Worm (Caenorhabditis elegans) whole organism, L4 larva: ENCODE measurements around the gene T08D10.5.

Source experiments
- D1046.2 ChIP-seq: fragments of 200-800 bp; sonication (Bioruptor generic); IDR thresholded peaks from 2 replicates; pipeline ENCODE4 v1.3.6; 2022; ENCODE audit warnings: missing genetic modification characterization, missing compliant biosample characterization
- F26F4.8 ChIP-seq: fragments of 200-800 bp; sonication (Bioruptor generic); conservative IDR thresholded peaks from 2 replicates; pipeline ENCODE4 v1.3.6; 2022; ENCODE audit warnings: missing genetic modification characterization, missing compliant biosample characterization
- F37D6.2 ChIP-seq: sonication (generic microtip); optimal IDR thresholded peaks from 2 replicates; lab custom pipeline; 2016; ENCODE audit warnings: mild to moderate bottlenecking, missing genetic modification characterization, missing compliant biosample characterization
- T20F7.1 ChIP-seq: fragments of 200-800 bp; sonication (Bioruptor generic); optimal IDR thresholded peaks from 2 replicates; lab custom pipeline; 2018; ENCODE audit warnings: mild to moderate bottlenecking, missing genetic modification characterization, missing compliant biosample characterization
- T26A8.4 ChIP-seq: fragments of 200-800 bp; sonication (Bioruptor generic); IDR thresholded peaks from 2 replicates; pipeline ENCODE4 v1.3.6; 2022; ENCODE audit warnings: missing genetic modification characterization, missing compliant biosample characterization
- ceh-28 ChIP-seq: fragments of 150-350 bp; optimal IDR thresholded peaks from 2 replicates; lab custom pipeline; 2014; ENCODE audit warnings: missing biosample characterization, missing genetic modification reagents, missing genetic modification characterization
- ctbp-1 ChIP-seq: fragments of 200-800 bp; sonication (Bioruptor generic); IDR thresholded peaks from 2 replicates; pipeline ENCODE4 v1.3.6; 2022; ENCODE audit warnings: missing genetic modification reagents, missing genetic modification characterization, missing compliant biosample characterization
- daf-16 ChIP-seq, 3 experiments: sonication (generic microtip); optimal IDR thresholded peaks; 2 replicates each; lab custom pipeline; 2016 to 2017; ENCODE audit warnings: missing genetic modification characterization in 3 of 3, missing genetic modification reagents in 3 of 3, mild to moderate bottlenecking in 2 of 3, missing compliant biosample characterization in 2 of 3, missing biosample characterization in 1 of 3, moderate library complexity in 1 of 3
- daf-8 ChIP-seq: fragments of 200-800 bp; sonication (Bioruptor generic); IDR thresholded peaks from 2 replicates; pipeline ENCODE4 v1.3.6; 2022; ENCODE audit warnings: missing genetic modification characterization, missing compliant biosample characterization
- dmd-6 ChIP-seq: fragments of 200-800 bp; sonication (Bioruptor generic); IDR thresholded peaks from 2 replicates; pipeline ENCODE4 v1.3.6; 2022; ENCODE audit warnings: missing genetic modification reagents, missing genetic modification characterization, missing compliant biosample characterization
- dmd-8 ChIP-seq: fragments of 200-800 bp; sonication (Bioruptor generic); IDR thresholded peaks from 2 replicates; pipeline ENCODE4 v1.3.6; 2022; ENCODE audit warnings: missing genetic modification characterization, missing compliant biosample characterization
- dmd-9 ChIP-seq: fragments of 200-800 bp; sonication (Bioruptor generic); IDR thresholded peaks from 2 replicates; pipeline ENCODE4 v1.3.6; 2022; ENCODE audit warnings: missing genetic modification reagents, missing genetic modification characterization, missing compliant biosample characterization
- dve-1 ChIP-seq: sonication (generic microtip); optimal IDR thresholded peaks from 2 replicates; lab custom pipeline; 2017; ENCODE audit warnings: antibody characterized with exemption, mild to moderate bottlenecking, missing genetic modification characterization, missing compliant biosample characterization; ENCODE audit not compliant: insufficient read depth
- egl-27 ChIP-seq: sonication (generic microtip); optimal IDR thresholded peaks from 3 replicates; lab custom pipeline; 2017; ENCODE audit warnings: missing biosample characterization, missing genetic modification reagents, missing genetic modification characterization
- egl-43 ChIP-seq: fragments of 200-800 bp; sonication (Bioruptor generic); IDR thresholded peaks from 2 replicates; pipeline ENCODE4 v1.3.6; 2022; ENCODE audit warnings: missing genetic modification reagents, missing genetic modification characterization, missing compliant biosample characterization
- hlh-30 ChIP-seq: sonication (generic microtip); optimal IDR thresholded peaks from 2 replicates; lab custom pipeline; 2017; ENCODE audit warnings: antibody characterized with exemption, mild to moderate bottlenecking, missing genetic modification characterization, missing compliant biosample characterization; ENCODE audit not compliant: insufficient read depth
- jun-1 ChIP-seq: fragments of 150-350 bp; optimal IDR thresholded peaks from 2 replicates; lab custom pipeline; 2014; ENCODE audit warnings: missing biosample characterization, missing genetic modification reagents, missing genetic modification characterization
- lim-7 ChIP-seq: fragments of 200-800 bp; sonication (Bioruptor generic); IDR thresholded peaks from 2 replicates; pipeline ENCODE4 v1.3.6; 2022; ENCODE audit warnings: missing genetic modification characterization, missing compliant biosample characterization
- lin-13 ChIP-seq: fragments of 150-350 bp; optimal IDR thresholded peaks from 2 replicates; lab custom pipeline; 2014; ENCODE audit warnings: missing biosample characterization, missing genetic modification reagents, missing genetic modification characterization
- lin-39 ChIP-seq: fragments of 150-350 bp; optimal IDR thresholded peaks from 2 replicates; lab custom pipeline; 2014; ENCODE audit warnings: missing biosample characterization, missing genetic modification reagents, missing genetic modification characterization
- lsy-2 ChIP-seq, 2 experiments: fragments of 150-350 bp in 1 of 2; sonication (generic microtip) in 1 of 2; optimal IDR thresholded peaks; 2 replicates each; lab custom pipeline; 2014 to 2017; ENCODE audit warnings: missing biosample characterization in 2 of 2, missing genetic modification characterization in 2 of 2
- mxl-3 ChIP-seq: fragments of 200-800 bp; sonication (Bioruptor generic); optimal IDR thresholded peaks from 2 replicates; lab custom pipeline; 2018; ENCODE audit warnings: mild to moderate bottlenecking, missing genetic modification characterization, missing compliant biosample characterization
- nhr-42 ChIP-seq: fragments of 200-800 bp; sonication (Bioruptor generic); IDR thresholded peaks from 2 replicates; pipeline ENCODE4 v1.3.6; 2022; ENCODE audit warnings: missing genetic modification characterization, missing compliant biosample characterization
- nhr-6 ChIP-seq: fragments of 150-350 bp; optimal IDR thresholded peaks from 2 replicates; lab custom pipeline; 2014; ENCODE audit warnings: missing biosample characterization, missing genetic modification characterization
- nhr-77 ChIP-seq: fragments of 150-350 bp; optimal IDR thresholded peaks from 2 replicates; lab custom pipeline; 2014; ENCODE audit warnings: missing biosample characterization, missing genetic modification characterization
- pqm-1 ChIP-seq: sonication (generic microtip); optimal IDR thresholded peaks from 2 replicates; lab custom pipeline; 2017; ENCODE audit warnings: missing biosample characterization, missing genetic modification characterization
- rbr-2 ChIP-seq: sonication (generic microtip); optimal IDR thresholded peaks from 2 replicates; lab custom pipeline; 2016; ENCODE audit warnings: missing genotype, missing genetic modification characterization, missing compliant biosample characterization
- saeg-2 ChIP-seq: fragments of 200-800 bp; sonication (Bioruptor generic); IDR thresholded peaks from 2 replicates; pipeline ENCODE4 v1.3.6; 2022; ENCODE audit warnings: missing genetic modification reagents, missing genetic modification characterization, missing compliant biosample characterization
- sdz-12 ChIP-seq: fragments of 200-800 bp; sonication (Bioruptor generic); optimal IDR thresholded peaks from 2 replicates; lab custom pipeline; 2018; ENCODE audit warnings: mild to moderate bottlenecking, missing genetic modification characterization, missing compliant biosample characterization
- set-16 ChIP-seq: fragments of 200-800 bp; sonication (Bioruptor generic); IDR thresholded peaks from 2 replicates; pipeline ENCODE4 v1.3.6; 2022; ENCODE audit warnings: missing genetic modification reagents, missing genetic modification characterization, missing compliant biosample characterization
- skn-1 ChIP-seq: fragments of 150-350 bp; optimal IDR thresholded peaks from 2 replicates; lab custom pipeline; 2014; ENCODE audit warnings: missing biosample characterization, missing genetic modification characterization
- snpc-1.2 ChIP-seq: fragments of 200-800 bp; sonication (Bioruptor generic); IDR thresholded peaks from 2 replicates; pipeline ENCODE4 v1.3.6; 2022; ENCODE audit warnings: missing genetic modification reagents, missing genetic modification characterization, missing compliant biosample characterization
- snpc-4 ChIP-seq: fragments of 150-350 bp; optimal IDR thresholded peaks from 2 replicates; lab custom pipeline; 2014; ENCODE audit warnings: missing biosample characterization, missing genetic modification characterization
- spr-1 ChIP-seq: sonication (generic microtip); optimal IDR thresholded peaks from 2 replicates; lab custom pipeline; 2016; ENCODE audit warnings: mild to moderate bottlenecking, missing genetic modification characterization, missing compliant biosample characterization
- unc-39 ChIP-seq: sonication (generic microtip); optimal IDR thresholded peaks from 2 replicates; lab custom pipeline; 2017; ENCODE audit warnings: missing biosample characterization, missing genetic modification characterization
- unc-62 ChIP-seq, 3 experiments: fragments of 150-350 bp in 1 of 3; sonication (generic microtip); optimal IDR thresholded peaks in 2 of 3; peaks in 1 of 3; 1 replicate in 1 of 3; 2 replicates in 2 of 3; lab custom pipeline; 2014 to 2017; ENCODE audit warnings: missing biosample characterization in 3 of 3, missing genetic modification characterization in 3 of 3, missing genetic modification reagents in 3 of 3, missing genotype in 1 of 3
- zip-2 ChIP-seq: fragments of 150-350 bp; optimal IDR thresholded peaks from 2 replicates; lab custom pipeline; 2014; ENCODE audit warnings: missing biosample characterization, missing genetic modification characterization

Gene T08D10.5

ce11 chrX:11948184-11948894 lies 9.0 kb upstream of the T08D10.5 start, which contains the start of gene lsd-1:
TSS of gene lsd-1 (plus strand) at chrX:11948844.
- no peak for TF ChIP-seq dmd-6
- TF ChIP-seq lin-13 (GFP tag; lab: Kevin White, UChicago): no peak
- TF ChIP-seq D1046.2 (GFP tag; lab: Robert Waterston, UW): no peak
- TF ChIP-seq daf-8: no peak
- TF ChIP-seq egl-27 (tag; lab: Kevin White, UChicago): no peak
- no peak for TF ChIP-seq snpc-1.2
- TF ChIP-seq dve-1 (tag; lab: Kevin White, UChicago): peak; percentile 42
- TF ChIP-seq F37D6.2: no peak
- no peak for TF ChIP-seq egl-43
- no peak for TF ChIP-seq nhr-77 (tag; lab: Kevin White, UChicago)
- TF ChIP-seq rbr-2: peak; percentile 28
- no peak for TF ChIP-seq lin-39
- TF ChIP-seq mxl-3 (GFP tag; lab: Kevin White, UChicago): no peak
- TF ChIP-seq dmd-9 (GFP tag; lab: Robert Waterston, UW): no peak
- no peak for TF ChIP-seq nhr-6 (tag; lab: Kevin White, UChicago)
- no peak for TF ChIP-seq lsy-2 (tag; optimal IDR thresholded peaks at IDR 0.05; lab: Kevin White, UChicago)
- TF ChIP-seq F26F4.8: no peak
- no peak for TF ChIP-seq zip-2 (tag; lab: Kevin White, UChicago)
- TF ChIP-seq spr-1: no peak
- no peak for TF ChIP-seq hlh-30 (tag; lab: Kevin White, UChicago)
- no peak for TF ChIP-seq unc-39 (tag; lab: Kevin White, UChicago)
- TF ChIP-seq nhr-42: no peak
- TF ChIP-seq saeg-2 (GFP tag; lab: Robert Waterston, UW): no peak
- no peak for TF ChIP-seq lim-7 (GFP tag; lab: Robert Waterston, UW)
- no peak for TF ChIP-seq daf-16 (GFP tag; optimal IDR thresholded peaks at IDR 0.05; lab: Kevin White, UChicago)
- TF ChIP-seq daf-16 (tag; optimal IDR thresholded peaks at IDR 0.05; lab: Kevin White, UChicago): peak; percentile 39
- no peak for TF ChIP-seq jun-1 (tag; lab: Kevin White, UChicago)
- no peak for TF ChIP-seq ctbp-1 (GFP tag; lab: Robert Waterston, UW)
- TF ChIP-seq skn-1 (tag; lab: Kevin White, UChicago): no peak
- no peak for TF ChIP-seq T20F7.1
- peak in 1 of 2 experiments; percentile 76 for TF ChIP-seq unc-62 (GFP tag; optimal IDR thresholded peaks at IDR 0.05 in 1 of 2; lab: Kevin White, UChicago)
- no peak for TF ChIP-seq unc-62 (tag; optimal IDR thresholded peaks at IDR 0.05; lab: Kevin White, UChicago)
- no peak for TF ChIP-seq sdz-12 (GFP tag; lab: Kevin White, UChicago)
- TF ChIP-seq pqm-1 (tag; lab: Kevin White, UChicago): no peak

ce11 chrX:11952129-11952528 lies 5.2 kb upstream of the T08D10.5 start:
- TF ChIP-seq F37D6.2 (no peak), unc-62 (GFP tag; optimal IDR thresholded peaks at IDR 0.05 in 1 of 2; lab: Kevin White, UChicago) (peak in 1 of 2 experiments; percentile 94), unc-62 (tag; optimal IDR thresholded peaks at IDR 0.05; lab: Kevin White, UChicago) (no peak)

- no peak for TF ChIP-seq ceh-28 (tag; lab: Kevin White, UChicago)
- peak in 1 of 2 experiments; percentile 8 for TF ChIP-seq unc-62 (GFP tag; optimal IDR thresholded peaks at IDR 0.05 in 1 of 2; lab: Kevin White, UChicago)
- no peak for TF ChIP-seq unc-62 (tag; optimal IDR thresholded peaks at IDR 0.05; lab: Kevin White, UChicago)
Observed at ce11 chrX:11953229-11953628, 4.1 kb upstream of the T08D10.5 start, which contains the start of gene T08D10.4. TSS of gene T08D10.4 (minus strand) at chrX:11953329.

ce11 chrX:11955125-11955524 lies 2.2 kb upstream of the T08D10.5 start, which contains the start of gene T08D10.3:
TSS of gene T08D10.3 (plus strand) at chrX:11955425.
- TF ChIP-seq dve-1 (tag; lab: Kevin White, UChicago) (no peak), egl-43 (no peak), set-16 (no peak), snpc-4 (tag; lab: Kevin White, UChicago) (no peak), T26A8.4 (GFP tag; lab: Robert Waterston, UW) (no peak), dmd-6 (no peak), dmd-8 (GFP tag; lab: Robert Waterston, UW) (no peak)
